Worm (Caenorhabditis elegans) whole organism, L1 larva: ENCODE results near the gene lmp-1.

Source experiments
- C16A3.4 ChIP-seq: fragments of 150-350 bp; optimal IDR thresholded peaks from 2 replicates; lab custom pipeline; 2014; ENCODE audit warnings: missing biosample characterization, missing genetic modification characterization
- F16B12.6 ChIP-seq: fragments of 150-350 bp; optimal IDR thresholded peaks from 2 replicates; lab custom pipeline; 2014; ENCODE audit warnings: missing biosample characterization, missing genetic modification characterization
- aly-2 ChIP-seq: fragments of 150-350 bp; optimal IDR thresholded peaks from 2 replicates; lab custom pipeline; 2014; ENCODE audit warnings: missing biosample characterization, missing genetic modification characterization
- blmp-1 ChIP-seq: fragments of 150-350 bp; optimal IDR thresholded peaks from 2 replicates; lab custom pipeline; 2014; ENCODE audit warnings: missing biosample characterization, missing genetic modification characterization
- ceh-63 ChIP-seq: fragments of 200-800 bp; sonication (Bioruptor generic); optimal IDR thresholded peaks from 2 replicates; lab custom pipeline; 2018; ENCODE audit warnings: mild to moderate bottlenecking, missing genetic modification characterization, missing compliant biosample characterization
- ceh-8 ChIP-seq: fragments of 200-800 bp; sonication (Bioruptor generic); optimal IDR thresholded peaks from 2 replicates; lab custom pipeline; 2018; ENCODE audit warnings: mild to moderate bottlenecking, missing genetic modification characterization, moderate library complexity, missing compliant biosample characterization
- ces-1 ChIP-seq: fragments of 150-350 bp; optimal IDR thresholded peaks from 2 replicates; lab custom pipeline; 2014; ENCODE audit warnings: missing biosample characterization, missing genetic modification reagents, missing genetic modification characterization
- efl-1 ChIP-seq, 4 experiments: fragments of 150-350 bp; optimal IDR thresholded peaks in 3 of 4; peaks in 1 of 4; 1 replicate in 1 of 4; 2 replicates in 3 of 4; lab custom pipeline; 2014; ENCODE audit warnings: missing biosample characterization in 2 of 4, missing genetic modification characterization in 2 of 4, missing genetic modification reagents in 2 of 4
- egl-13 ChIP-seq: sonication (generic microtip); optimal IDR thresholded peaks from 2 replicates; lab custom pipeline; 2016; ENCODE audit warnings: missing genotype, missing genetic modification reagents, missing genetic modification characterization, missing compliant biosample characterization
- elt-3 ChIP-seq, 6 experiments: fragments of 150-350 bp in 1 of 6; sonication (generic microtip); optimal IDR thresholded peaks; 2 replicates each; lab custom pipeline; 2017 to 2018; ENCODE audit warnings: missing biosample characterization in 6 of 6, missing genetic modification characterization in 6 of 6, inconsistent platforms in 1 of 6
- fkh-10 ChIP-seq: sonication (generic microtip); optimal IDR thresholded peaks from 2 replicates; lab custom pipeline; 2017; ENCODE audit warnings: missing biosample characterization, missing genetic modification reagents, missing genetic modification characterization
- fkh-4 ChIP-seq: sonication (generic microtip); optimal IDR thresholded peaks from 2 replicates; lab custom pipeline; 2016; ENCODE audit warnings: missing compliant biosample characterization, missing genetic modification characterization, borderline replicate concordance
- fkh-8 ChIP-seq: sonication (generic microtip); optimal IDR thresholded peaks from 2 replicates; lab custom pipeline; 2016; ENCODE audit warnings: mild to moderate bottlenecking, missing genetic modification characterization, missing compliant biosample characterization
- fos-1 ChIP-seq: fragments of 150-350 bp; optimal IDR thresholded peaks from 2 replicates; lab custom pipeline; 2014; ENCODE audit warnings: missing biosample characterization, missing genetic modification characterization
- hpl-2 ChIP-seq: fragments of 150-350 bp; optimal IDR thresholded peaks from 2 replicates; lab custom pipeline; 2014; ENCODE audit warnings: missing biosample characterization, missing genetic modification reagents, missing genetic modification characterization
- irx-1 ChIP-seq: sonication (generic microtip); optimal IDR thresholded peaks from 2 replicates; lab custom pipeline; 2016; ENCODE audit warnings: missing genetic modification characterization, missing compliant biosample characterization
- lin-15B ChIP-seq: fragments of 150-350 bp; sonication (generic microtip); optimal IDR thresholded peaks from 3 replicates; lab custom pipeline; 2014; ENCODE audit warnings: missing biosample characterization, missing genetic modification characterization
- lsy-2 ChIP-seq, 2 experiments: fragments of 150-350 bp; optimal IDR thresholded peaks; 2 replicates each; lab custom pipeline; 2014; ENCODE audit warnings: missing biosample characterization in 2 of 2, missing genetic modification characterization in 2 of 2
- mep-1 ChIP-seq: fragments of 150-350 bp; optimal IDR thresholded peaks from 2 replicates; lab custom pipeline; 2014; ENCODE audit warnings: missing biosample characterization, missing genetic modification characterization
- nhr-12 ChIP-seq: sonication (generic microtip); optimal IDR thresholded peaks from 2 replicates; lab custom pipeline; 2017; ENCODE audit warnings: missing biosample characterization, missing genetic modification characterization
- nhr-20 ChIP-seq: sonication (generic microtip); optimal IDR thresholded peaks from 2 replicates; lab custom pipeline; 2016; ENCODE audit warnings: mild to moderate bottlenecking, missing genetic modification characterization, missing compliant biosample characterization
- nhr-28 ChIP-seq: fragments of 150-350 bp; optimal IDR thresholded peaks from 2 replicates; lab custom pipeline; 2014; ENCODE audit warnings: missing biosample characterization, missing genetic modification characterization
- nhr-47 ChIP-seq: sonication (generic microtip); optimal IDR thresholded peaks from 2 replicates; lab custom pipeline; 2016; ENCODE audit warnings: mild to moderate bottlenecking, missing genetic modification characterization, moderate library complexity, missing compliant biosample characterization
- nhr-85 ChIP-seq: sonication (generic microtip); peaks from one replicate; lab custom pipeline; 2016; ENCODE audit warnings: missing genetic modification characterization, inconsistent platforms, missing compliant biosample characterization
- pqm-1 ChIP-seq: sonication (generic microtip); optimal IDR thresholded peaks from 3 replicates; lab custom pipeline; 2017; ENCODE audit warnings: missing biosample characterization, missing genetic modification characterization
- rnt-1 ChIP-seq: sonication (generic microtip); optimal IDR thresholded peaks from 2 replicates; lab custom pipeline; 2016; ENCODE audit warnings: mild to moderate bottlenecking, missing genetic modification characterization, moderate library complexity, missing compliant biosample characterization
- skn-1 ChIP-seq: fragments of 150-350 bp; optimal IDR thresholded peaks from 2 replicates; lab custom pipeline; 2014; ENCODE audit warnings: missing biosample characterization, missing genetic modification characterization
- snu-23 ChIP-seq: sonication (generic microtip); optimal IDR thresholded peaks from 2 replicates; lab custom pipeline; 2016; ENCODE audit warnings: missing genetic modification characterization, missing compliant biosample characterization
- swsn-7 ChIP-seq: sonication (generic microtip); optimal IDR thresholded peaks from 2 replicates; lab custom pipeline; 2016; ENCODE audit warnings: missing genetic modification characterization, missing compliant biosample characterization
- tlp-1 ChIP-seq: fragments of 150-350 bp; optimal IDR thresholded peaks from 2 replicates; lab custom pipeline; 2014; ENCODE audit warnings: missing biosample characterization, missing genetic modification characterization
- unc-86 ChIP-seq: sonication (generic microtip); optimal IDR thresholded peaks from 2 replicates; lab custom pipeline; 2016; ENCODE audit warnings: missing genetic modification characterization, missing compliant biosample characterization
- vab-15 ChIP-seq: sonication (generic microtip); optimal IDR thresholded peaks from 2 replicates; lab custom pipeline; 2017; ENCODE audit warnings: missing genotype, mild to moderate bottlenecking, missing genetic modification characterization, missing compliant biosample characterization
- xbp-1 ChIP-seq: sonication (generic microtip); optimal IDR thresholded peaks from 2 replicates; lab custom pipeline; 2016; ENCODE audit warnings: missing genetic modification characterization, missing compliant biosample characterization

The lmp-1 gene

ce11 chrX:6337338-6337737, 40.1 kb downstream of the lmp-1 start:
- TF ChIP-seq fkh-4 (no peak), irx-1 (tag; lab: Kevin White, UChicago) (no peak), blmp-1 (no peak), unc-86 (tag; lab: Kevin White, UChicago) (no peak), aly-2 (no peak), nhr-20 (no peak), fos-1 (tag; lab: Kevin White, UChicago) (no peak), fkh-10 (GFP tag; lab: Kevin White, UChicago) (no peak), C16A3.4 (tag; lab: Kevin White, UChicago) (no peak), vab-15 (tag; lab: Kevin White, UChicago) (no peak), elt-3 (tag; optimal IDR thresholded peaks at IDR 0.05; lab: Kevin White, UChicago) (no peak)

ce11 chrX:6334602-6335001, 42.9 kb downstream of the lmp-1 start:
- TF ChIP-seq nhr-28 (tag; lab: Kevin White, UChicago) (no peak), rnt-1 (tag; lab: Kevin White, UChicago) (no peak)
- TF ChIP-seq, all 84 proteins: peak for 0

- TF ChIP-seq fkh-4 = no peak
- no peak for TF ChIP-seq tlp-1
- no peak for TF ChIP-seq efl-1 (optimal IDR thresholded peaks at IDR 0.05; lab: Kevin White, UChicago)
- peak in 1 of 2 experiments; percentile 22 for TF ChIP-seq efl-1 (GFP tag; optimal IDR thresholded peaks at IDR 0.05 in 1 of 2; lab: Kevin White, UChicago)
- TF ChIP-seq fos-1 (tag; lab: Kevin White, UChicago) = no peak
- no peak for TF ChIP-seq blmp-1
These were observed 43.5 kb downstream of the lmp-1 start, which contains the start of gene col-171 for ce11 chrX:6333998-6334397. TSS of gene col-171 (plus strand) at chrX:6334298.

ce11 chrX:6331409-6331808, 46.1 kb downstream of the lmp-1 start, which contains the start of gene col-170:
TSS of gene col-170 (plus strand) at chrX:6331709.
- no peak for TF ChIP-seq hpl-2 (GFP tag; lab: Kevin White, UChicago)
- TF ChIP-seq ceh-8 (GFP tag; lab: Kevin White, UChicago) = no peak

ce11 chrX:6328860-6329259, 48.6 kb downstream of the lmp-1 start, which contains the start of gene col-169:
TSS of gene col-169 (plus strand) at chrX:6329160.
- TF ChIP-seq fkh-8 (tag; lab: Kevin White, UChicago) (no peak), fos-1 (tag; lab: Kevin White, UChicago) (no peak), elt-3 (tag; optimal IDR thresholded peaks at IDR 0.05; lab: Kevin White, UChicago) (no peak), ces-1 (no peak), fkh-4 (no peak), F16B12.6 (tag; lab: Kevin White, UChicago) (no peak), skn-1 (tag; lab: Kevin White, UChicago) (no peak), nhr-12 (tag; lab: Kevin White, UChicago) (no peak), pqm-1 (tag; lab: Kevin White, UChicago) (no peak), swsn-7 (tag; lab: Kevin White, UChicago) (no peak), mep-1 (tag; lab: Kevin White, UChicago) (no peak), xbp-1 (tag; lab: Kevin White, UChicago) (no peak), ceh-63 (GFP tag; lab: Kevin White, UChicago) (no peak), nhr-85 (tag; lab: Kevin White, UChicago) (no peak), nhr-47 (tag; lab: Kevin White, UChicago) (no peak), lsy-2 (tag; optimal IDR thresholded peaks at IDR 0.05; lab: Kevin White, UChicago) (no peak), lin-15B (tag; lab: Kevin White, UChicago) (no peak), nhr-28 (tag; lab: Kevin White, UChicago) (no peak), snu-23 (GFP tag; lab: Kevin White, UChicago) (no peak), egl-13 (no peak)
